Worm (Caenorhabditis elegans): ENCODE results near the gene oac-3.

DNA sequence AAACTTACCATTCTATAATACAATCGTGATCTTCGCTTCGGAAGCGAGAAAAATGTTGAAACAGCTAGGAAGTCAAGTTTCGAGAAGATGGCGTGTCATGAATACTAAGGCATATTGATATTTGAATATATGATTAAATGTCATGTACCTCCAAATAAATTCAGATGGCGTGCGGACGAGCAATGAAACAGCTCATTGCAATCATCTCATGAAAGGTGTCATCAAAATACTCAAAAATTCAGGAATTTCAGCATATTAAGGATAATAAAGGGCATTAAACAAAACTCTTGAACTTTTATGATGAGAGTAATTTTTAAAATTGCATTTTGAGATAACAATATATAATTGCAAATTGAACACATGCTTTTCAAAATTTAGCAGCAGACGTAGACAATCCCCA is 16.1 kb downstream of the oac-3 start, which contains the start of gene gcy-32:
- TF ChIP-seq nhr-237 (tag; optimal IDR thresholded peaks at IDR 0.05) (no peak), nhr-25 (tag; optimal IDR thresholded peaks at IDR 0.05) (no peak), nfya-1 (tag; optimal IDR thresholded peaks at IDR 0.05; ENCODE audit: insufficient read depth) (no peak), fos-1 (tag; optimal IDR thresholded peaks at IDR 0.05) (no peak), unc-39 (tag; optimal IDR thresholded peaks at IDR 0.05) (no peak), daf-12 (tag; optimal IDR thresholded peaks at IDR 0.05) (no peak), R02D3.7 (tag; optimal IDR thresholded peaks at IDR 0.05) (no peak), nhr-23 (tag; optimal IDR thresholded peaks at IDR 0.05) (no peak), skn-1 (tag; optimal IDR thresholded peaks at IDR 0.05) (no peak), zag-1 (tag; optimal IDR thresholded peaks at IDR 0.05) (no peak), egl-27 (tag; optimal IDR thresholded peaks at IDR 0.05) (no peak), elt-1 (tag; optimal IDR thresholded peaks at IDR 0.05) (no peak)

All from whole organism, L3 larva.